Worm (Caenorhabditis elegans) whole organism, midembryonic: ENCODE results near the gene pot-1.

Experiments used
- T22C8.4 ChIP-seq: fragments of 200-800 bp; sonication (Bioruptor generic); IDR thresholded peaks from 2 replicates; pipeline ENCODE4 v1.3.6; 2022; ENCODE audit warnings: missing genetic modification characterization, missing compliant biosample characterization
- cog-1 ChIP-seq: sonication (generic microtip); optimal IDR thresholded peaks from 2 replicates; lab custom pipeline; 2016; ENCODE audit warnings: missing genetic modification characterization, missing compliant biosample characterization
- flt-1 ChIP-seq: fragments of 200-800 bp; sonication (Bioruptor generic); IDR thresholded peaks from 2 replicates; pipeline ENCODE4 v1.3.6; 2022; ENCODE audit warnings: missing genetic modification characterization, missing compliant biosample characterization
- klf-2 ChIP-seq: fragments of 200-800 bp; sonication (Bioruptor generic); conservative IDR thresholded peaks from 2 replicates; pipeline ENCODE4 v1.3.6; 2022; ENCODE audit warnings: missing genetic modification reagents, missing genetic modification characterization, missing compliant biosample characterization
- med-1 ChIP-seq: sonication (generic microtip); optimal IDR thresholded peaks from 2 replicates; lab custom pipeline; 2017; ENCODE audit warnings: missing genetic modification characterization, mild to moderate bottlenecking, missing compliant biosample characterization, antibody characterized with exemption, missing genetic modification reagents; ENCODE audit not compliant: insufficient read depth
- ref-1 ChIP-seq: fragments of 200-800 bp; sonication (Bioruptor generic); conservative IDR thresholded peaks from 2 replicates; pipeline ENCODE4 v1.3.6; 2022; ENCODE audit warnings: missing genetic modification reagents, missing genetic modification characterization, missing compliant biosample characterization
- tab-1 ChIP-seq: fragments of 200-800 bp; sonication (Bioruptor generic); IDR thresholded peaks from 2 replicates; pipeline ENCODE4 v1.3.6; 2022; ENCODE audit warnings: missing genetic modification characterization, missing compliant biosample characterization
- ztf-23 ChIP-seq: fragments of 200-800 bp; sonication (Bioruptor generic); IDR thresholded peaks from 2 replicates; pipeline ENCODE4 v1.3.6; 2022; ENCODE audit warnings: missing genetic modification reagents, missing genetic modification characterization, missing compliant biosample characterization
- ztf-29 ChIP-seq: fragments of 200-800 bp; sonication (Bioruptor generic); IDR thresholded peaks from 2 replicates; pipeline ENCODE4 v1.3.6; 2022; ENCODE audit warnings: missing genetic modification reagents, missing genetic modification characterization, missing compliant biosample characterization

Gene pot-1

DNA sequence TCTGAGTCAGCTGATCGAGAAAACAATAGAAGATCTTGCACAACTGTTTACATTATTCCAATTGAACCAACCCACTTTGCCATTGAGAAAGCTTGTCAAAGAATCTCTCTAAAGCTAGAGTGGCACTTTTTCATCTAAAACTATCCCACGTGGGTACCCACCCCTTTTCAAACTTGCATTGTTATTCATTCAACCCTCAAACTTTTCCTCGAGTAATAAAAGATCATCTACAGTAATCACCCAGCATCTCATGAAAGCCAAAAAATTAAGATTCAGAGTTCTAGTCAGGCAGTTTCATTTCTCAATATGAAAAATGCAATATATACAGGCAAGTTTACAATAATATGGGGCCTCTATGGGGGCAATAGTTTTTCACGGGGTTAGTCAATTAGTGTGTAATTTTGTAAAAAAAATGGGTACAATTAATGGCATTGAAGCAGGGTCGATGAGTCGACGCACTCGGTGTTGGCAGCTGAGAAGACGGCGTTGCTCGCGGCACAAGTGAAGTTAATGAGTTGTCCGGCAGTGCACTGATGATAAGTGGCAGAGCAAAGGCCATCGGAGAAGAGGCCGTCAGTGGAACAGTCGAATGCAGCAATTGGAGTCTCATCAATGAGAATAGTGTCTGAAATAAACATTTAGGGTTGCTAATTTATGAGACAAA lies 31.5 kb downstream of the pot-1 start:
- TF ChIP-seq tab-1 (GFP tag; lab: Robert Waterston, UW) (no peak), flt-1 (GFP tag; lab: Robert Waterston, UW) (no peak), ztf-29 (GFP tag; lab: Robert Waterston, UW) (no peak), cog-1 (tag; lab: Kevin White, UChicago) (no peak), klf-2 (no peak), ref-1 (no peak), med-1 (GFP tag; lab: Kevin White, UChicago) (no peak), ztf-23 (GFP tag; lab: Robert Waterston, UW) (no peak), T22C8.4 (GFP tag; lab: Robert Waterston, UW) (no peak)

DNA sequence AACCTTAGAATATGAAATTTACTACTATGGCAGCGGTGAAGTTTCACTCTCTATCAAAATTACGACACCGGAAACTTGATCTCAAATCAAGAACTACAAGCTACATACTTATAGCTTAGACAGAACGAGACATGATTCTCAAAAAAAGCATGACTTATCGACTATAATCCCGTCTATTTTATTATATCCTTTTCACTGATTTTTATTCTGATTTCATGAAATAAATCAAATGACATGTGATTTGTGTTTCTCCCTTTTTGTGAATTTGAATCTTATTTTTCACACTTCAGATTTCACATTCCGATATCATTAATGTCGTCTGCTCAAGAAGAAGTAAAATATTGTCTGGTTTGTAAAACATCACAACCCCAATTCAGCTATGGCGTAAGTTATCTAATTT lies 33.5 kb downstream of the pot-1 start, which contains the start of gene ZK418.11:
Gene ZK418.11 (plus strand): TSS at position 289 of the 400 bp plus-strand sequence.
- TF ChIP-seq T22C8.4 (GFP tag; lab: Robert Waterston, UW) = no peak
- TF ChIP-seq flt-1 (GFP tag; lab: Robert Waterston, UW) = no peak
- TF ChIP-seq cog-1 (tag; lab: Kevin White, UChicago) = no peak
- TF ChIP-seq ztf-29 (GFP tag; lab: Robert Waterston, UW) = no peak
- TF ChIP-seq tab-1 (GFP tag; lab: Robert Waterston, UW) = no peak
- no peak for TF ChIP-seq ref-1
- TF ChIP-seq ztf-23 (GFP tag; lab: Robert Waterston, UW) = no peak
- no peak for TF ChIP-seq klf-2
- TF ChIP-seq med-1 (GFP tag; lab: Kevin White, UChicago) = no peak

DNA sequence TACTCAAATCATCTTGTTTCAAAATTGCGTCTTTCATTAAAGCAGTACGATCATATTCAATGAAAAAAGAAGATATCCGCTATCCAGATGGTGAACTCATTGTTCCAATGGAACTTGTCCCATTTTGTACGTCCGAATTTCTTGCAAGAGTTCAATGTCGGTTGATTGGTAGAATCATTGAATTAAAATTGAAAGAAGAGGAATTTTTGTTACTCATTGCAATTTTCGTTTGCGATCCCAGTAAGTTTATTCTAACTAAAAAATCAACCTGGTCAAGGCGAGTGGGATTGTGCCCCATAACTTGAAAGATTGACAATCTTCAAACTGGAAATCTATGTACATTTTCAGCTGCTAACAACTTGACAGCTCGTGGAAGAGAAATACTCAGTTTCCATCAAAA lies 37.0 kb downstream of the pot-1 start:
- TF ChIP-seq ztf-29 (GFP tag; lab: Robert Waterston, UW) = no peak
- no peak for TF ChIP-seq cog-1 (tag; lab: Kevin White, UChicago)
- TF ChIP-seq ztf-23 (GFP tag; lab: Robert Waterston, UW) = no peak
- no peak for TF ChIP-seq T22C8.4 (GFP tag; lab: Robert Waterston, UW)
- TF ChIP-seq med-1 (GFP tag; lab: Kevin White, UChicago) = no peak
- no peak for TF ChIP-seq tab-1 (GFP tag; lab: Robert Waterston, UW)
- TF ChIP-seq klf-2 = no peak
- TF ChIP-seq flt-1 (GFP tag; lab: Robert Waterston, UW) = no peak
- TF ChIP-seq ref-1 = no peak

DNA sequence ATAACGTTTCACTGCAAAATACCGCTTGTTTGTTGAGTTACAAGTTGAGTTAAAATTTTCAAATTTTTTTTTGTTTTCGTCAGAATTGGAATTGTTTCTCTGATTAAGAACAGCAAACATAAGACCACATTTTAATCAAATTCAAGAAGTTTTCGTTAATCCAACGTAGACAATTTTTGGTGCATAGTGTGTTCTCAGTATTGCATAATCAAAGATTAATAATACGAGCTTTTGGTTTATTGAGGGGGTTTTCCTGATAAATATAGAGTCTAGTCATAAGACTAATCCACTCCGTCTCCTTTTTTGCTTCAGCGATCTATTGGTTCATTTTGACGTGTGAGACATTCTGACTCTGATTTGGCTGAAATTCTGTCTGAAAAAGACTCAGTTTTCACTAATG lies 38.3 kb downstream of the pot-1 start, which contains the start of gene nhr-9:
Gene nhr-9 (plus strand): TSS at position 307 of the 400 bp plus-strand sequence.
- no peak for TF ChIP-seq T22C8.4 (GFP tag; lab: Robert Waterston, UW)
- no peak for TF ChIP-seq ref-1
- TF ChIP-seq flt-1 (GFP tag; lab: Robert Waterston, UW) = no peak
- TF ChIP-seq ztf-29 (GFP tag; lab: Robert Waterston, UW) = no peak
- TF ChIP-seq klf-2 = no peak
- no peak for TF ChIP-seq tab-1 (GFP tag; lab: Robert Waterston, UW)
- TF ChIP-seq cog-1 (tag; lab: Kevin White, UChicago) = no peak
- no peak for TF ChIP-seq med-1 (GFP tag; lab: Kevin White, UChicago)
- no peak for TF ChIP-seq ztf-23 (GFP tag; lab: Robert Waterston, UW)

DNA sequence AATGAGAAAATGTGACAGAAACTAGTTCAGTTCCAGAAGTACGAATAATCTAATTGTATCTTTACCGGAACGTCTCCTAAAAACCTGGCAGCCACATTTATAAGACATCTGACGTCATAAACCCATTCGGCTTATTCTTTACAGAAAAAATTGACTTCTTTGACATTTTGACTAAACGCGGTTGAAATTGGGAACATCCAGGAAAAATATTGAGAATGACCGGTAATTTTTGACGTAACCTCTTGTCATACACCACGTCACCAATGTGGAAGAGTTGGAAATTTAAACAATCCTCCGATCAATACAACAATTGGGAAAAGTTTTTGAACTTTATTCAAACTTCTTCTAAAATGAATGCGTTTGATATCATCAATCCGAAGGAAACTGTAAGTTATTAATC lies 42.4 kb downstream of the pot-1 start, which contains the start of gene ZK418.2:
Gene ZK418.2 (plus strand): TSS at position 301 of the 400 bp plus-strand sequence.
- no peak for TF ChIP-seq ztf-23 (GFP tag; lab: Robert Waterston, UW)
- TF ChIP-seq ztf-29 (GFP tag; lab: Robert Waterston, UW) = no peak
- no peak for TF ChIP-seq T22C8.4 (GFP tag; lab: Robert Waterston, UW)
- no peak for TF ChIP-seq tab-1 (GFP tag; lab: Robert Waterston, UW)
- TF ChIP-seq cog-1 (tag; lab: Kevin White, UChicago) = no peak
- no peak for TF ChIP-seq med-1 (GFP tag; lab: Kevin White, UChicago)
- no peak for TF ChIP-seq flt-1 (GFP tag; lab: Robert Waterston, UW)
- TF ChIP-seq klf-2 = no peak
- no peak for TF ChIP-seq ref-1

DNA sequence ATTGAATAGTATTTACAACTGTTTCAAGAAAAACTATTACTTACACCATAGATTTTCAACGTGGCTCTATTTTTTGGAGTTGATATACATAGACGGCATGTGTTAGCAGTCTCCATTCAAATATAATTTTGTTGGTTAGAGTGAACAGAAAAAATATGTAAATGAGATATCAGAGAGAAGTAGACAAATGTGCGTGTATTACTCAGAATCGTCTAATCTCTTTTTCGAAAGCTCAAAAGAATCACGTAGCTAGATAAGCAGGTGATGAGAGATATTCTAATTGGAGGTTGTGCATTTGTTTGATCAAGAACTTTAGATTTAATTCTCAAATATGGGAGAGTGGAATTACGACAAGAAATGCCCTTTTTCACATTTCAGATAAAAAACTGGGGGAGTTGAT lies 42.9 kb downstream of the pot-1 start, which contains the start of gene ZK418.10:
Gene ZK418.10 (minus strand): TSS at position 148 of the 400 bp plus-strand sequence.
- TF ChIP-seq ztf-29 (GFP tag; lab: Robert Waterston, UW) (no peak), ref-1 (no peak), ztf-23 (GFP tag; lab: Robert Waterston, UW) (no peak), med-1 (GFP tag; lab: Kevin White, UChicago) (no peak), T22C8.4 (GFP tag; lab: Robert Waterston, UW) (no peak), cog-1 (tag; lab: Kevin White, UChicago) (no peak), tab-1 (GFP tag; lab: Robert Waterston, UW) (no peak), klf-2 (no peak), flt-1 (GFP tag; lab: Robert Waterston, UW) (no peak)

DNA sequence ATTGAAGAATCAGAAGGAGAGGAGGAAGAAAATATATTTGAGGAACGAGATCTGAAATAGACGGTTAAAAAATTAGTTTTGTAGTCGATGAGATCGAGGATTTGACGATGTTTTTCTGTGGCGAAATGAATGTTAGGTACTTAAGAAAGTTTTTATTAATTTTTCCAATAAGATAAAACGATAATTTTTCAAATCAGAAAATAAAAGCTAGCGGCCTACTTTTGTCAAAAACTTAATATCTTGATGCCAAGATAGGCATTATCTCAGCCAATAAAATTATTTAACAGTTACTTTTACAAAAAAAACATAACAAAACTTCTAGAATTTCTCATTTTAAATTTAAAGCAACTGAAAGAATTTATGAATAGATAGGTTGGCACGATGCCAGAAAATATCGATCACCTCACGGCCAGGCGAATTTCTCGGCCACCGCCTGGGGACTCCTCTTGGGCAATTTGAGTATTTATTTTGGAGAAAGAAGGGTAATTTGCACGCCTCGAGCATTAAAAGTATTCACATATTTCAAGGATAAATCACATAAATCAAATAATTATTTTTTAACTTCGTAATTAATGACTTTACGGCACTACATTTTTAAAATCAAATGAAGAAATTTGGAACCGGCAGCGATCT lies 45.7 kb downstream of the pot-1 start, which contains the start of gene fubl-2:
Gene fubl-2 (minus strand): TSS at position 51 of the 633 bp plus-strand sequence.
- 0 out of 2 replicates have a peak, but pooled peaks have one; percentile 27 for TF ChIP-seq ztf-23 (GFP tag; lab: Robert Waterston, UW)
- no peak; the same call in 1 of the 2 replicates for TF ChIP-seq T22C8.4 (GFP tag; lab: Robert Waterston, UW)

DNA sequence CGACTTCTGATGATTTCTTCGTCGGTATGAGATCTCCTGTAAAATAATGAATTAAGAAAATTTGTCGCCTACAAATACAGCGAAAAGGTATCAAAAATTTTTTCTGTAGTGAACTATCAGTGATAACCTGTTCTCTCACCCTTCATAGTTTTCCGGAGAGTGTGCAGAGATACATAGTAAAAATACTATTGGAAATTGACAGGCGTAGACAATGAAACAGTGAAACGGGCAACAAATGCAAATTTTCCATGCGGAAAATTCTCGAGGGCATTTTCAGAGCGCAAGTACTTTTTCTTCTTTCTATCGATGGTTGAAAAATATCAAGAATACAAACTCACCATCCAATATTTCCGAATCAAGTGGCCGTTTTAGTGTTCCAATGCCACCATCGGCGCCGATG lies 46.3 kb downstream of the pot-1 start:
- TF ChIP-seq klf-2 (no peak), ztf-23 (GFP tag; lab: Robert Waterston, UW) (no peak), tab-1 (GFP tag; lab: Robert Waterston, UW) (no peak), flt-1 (GFP tag; lab: Robert Waterston, UW) (no peak), ztf-29 (GFP tag; lab: Robert Waterston, UW) (no peak), ref-1 (no peak), T22C8.4 (GFP tag; lab: Robert Waterston, UW) (no peak), med-1 (GFP tag; lab: Kevin White, UChicago) (no peak), cog-1 (tag; lab: Kevin White, UChicago) (no peak)

DNA sequence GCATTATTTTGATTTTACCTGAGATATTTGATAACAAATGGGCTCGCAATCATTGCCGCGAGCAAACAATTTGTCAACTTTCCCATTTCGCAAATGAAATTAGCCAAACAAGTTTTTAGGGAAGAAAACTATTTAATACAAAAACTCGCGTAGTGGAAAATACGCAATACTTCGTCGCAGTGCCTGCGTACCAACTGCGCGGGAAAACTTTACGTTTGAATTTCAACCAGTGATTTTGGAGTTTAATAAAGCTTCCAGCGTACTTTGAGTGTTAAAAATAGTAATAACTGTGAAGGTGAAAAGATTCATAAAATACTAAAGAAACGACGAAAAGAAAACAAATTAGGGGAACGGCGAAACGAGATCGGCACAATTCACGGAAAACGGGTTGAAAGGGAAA lies 48.6 kb downstream of the pot-1 start, which contains the start of gene tofu-7:
Gene tofu-7 (minus strand): TSS at position 111 of the 400 bp plus-strand sequence.
- TF ChIP-seq ztf-23 (GFP tag; lab: Robert Waterston, UW) (no peak), flt-1 (GFP tag; lab: Robert Waterston, UW) (no peak), klf-2 (no peak), cog-1 (tag; lab: Kevin White, UChicago) (no peak), med-1 (GFP tag; lab: Kevin White, UChicago) (no peak), tab-1 (GFP tag; lab: Robert Waterston, UW) (no peak), T22C8.4 (GFP tag; lab: Robert Waterston, UW) (no peak), ref-1 (no peak), ztf-29 (GFP tag; lab: Robert Waterston, UW) (no peak)
